Fruit fly (Drosophila melanogaster): ENCODE measurements around the gene CG13933.

Gene CG13933

dm6 chr3L:1740129-1740975 lies 34.6 kb downstream of the CG13933 start (continued):
- TF ChIP-seq Scr (GFP tag; IDR thresholded peaks at IDR 0.05; ENCODE audit: partially characterized antibody) (no peak), Chrac-16 (GFP tag; optimal IDR thresholded peaks at IDR 0.05) (peak; percentile 37), btn (GFP tag; optimal IDR thresholded peaks at IDR 0.05) (no peak), CG4328 (GFP tag; optimal IDR thresholded peaks at IDR 0.05) (no peak), Sry-β (GFP tag; optimal IDR thresholded peaks at IDR 0.05) (no peak), Stat92E (GFP tag; optimal IDR thresholded peaks at IDR 0.05) (no peak), seq (GFP tag; IDR thresholded peaks at IDR 0.05) (peak; percentile 82), CG9215 (GFP tag; IDR thresholded peaks at IDR 0.05) (peak; percentile 52; the same call in 1 of the 2 replicates), CG16815 (GFP tag; optimal IDR thresholded peaks at IDR 0.05) (no peak), CG11456 (GFP tag; IDR thresholded peaks at IDR 0.05) (peak; percentile 76; the same call in 2 of the 3 replicates), HLHmδ (GFP tag; optimal IDR thresholded peaks at IDR 0.05) (no peak), CG13624 (GFP tag; optimal IDR thresholded peaks at IDR 0.05) (peak; percentile 79), CG17912 (GFP tag; optimal IDR thresholded peaks at IDR 0.05) (no peak), CG13123 (GFP tag; optimal IDR thresholded peaks at IDR 0.05) (peak; percentile 22), CG1603 (tag; optimal IDR thresholded peaks at IDR 0.05) (peak; percentile 70), Camta (GFP tag; optimal IDR thresholded peaks at IDR 0.05) (peak; percentile 53), sim (GFP tag; IDR thresholded peaks at IDR 0.05) (no peak), mirr (GFP tag; optimal IDR thresholded peaks at IDR 0.05) (no peak), fd64A (GFP tag; optimal IDR thresholded peaks at IDR 0.05) (no peak), HLH4C (GFP tag; IDR thresholded peaks at IDR 0.05; ENCODE audit: partially characterized antibody) (no peak), cwo (GFP tag; optimal IDR thresholded peaks at IDR 0.05) (no peak), sisA (GFP tag; IDR thresholded peaks at IDR 0.05) (peak; percentile 71), CG3163 (GFP tag; optimal IDR thresholded peaks at IDR 0.05) (peak; percentile 45), prd (optimal IDR thresholded peaks at IDR 0.05) (no peak), prd (GFP tag; IDR thresholded peaks at IDR 0.05) (peak; percentile 78), Atf-2 (GFP tag; optimal IDR thresholded peaks at IDR 0.05) (peak; percentile 40), Ets65A (GFP tag) (peak; percentile 94), CG11398 (GFP tag; optimal IDR thresholded peaks at IDR 0.05) (peak; percentile 9), CG15073 (GFP tag; optimal IDR thresholded peaks at IDR 0.05) (no peak), CG5245 (GFP tag; optimal IDR thresholded peaks at IDR 0.05) (no peak), Doc3 (GFP tag; IDR thresholded peaks at IDR 0.05; ENCODE audit: partially characterized antibody) (no peak), dmrt11E (tag; optimal IDR thresholded peaks at IDR 0.05) (no peak), CG4820 (GFP tag; optimal IDR thresholded peaks at IDR 0.05) (no peak), CG6272 (GFP tag; IDR thresholded peaks at IDR 0.05) (peak; percentile 69), YL-1 (GFP tag; optimal IDR thresholded peaks at IDR 0.05) (no peak), ap (GFP tag; IDR thresholded peaks at IDR 0.05) (peak; percentile 79), CG12744 (GFP tag; optimal IDR thresholded peaks at IDR 0.05) (peak; percentile 32), jing (GFP tag; optimal IDR thresholded peaks at IDR 0.05) (peak; percentile 50), CG9797 (GFP tag; optimal IDR thresholded peaks at IDR 0.05) (no peak), CG11247 (GFP tag; IDR thresholded peaks at IDR 0.05) (peak; percentile 71), hkb (optimal IDR thresholded peaks at IDR 0.05) (no peak), hkb (GFP tag; IDR thresholded peaks at IDR 0.05) (peak; percentile 52), CG8290 (GFP tag; optimal IDR thresholded peaks at IDR 0.05) (no peak), CG8290 (tag; optimal IDR thresholded peaks at IDR 0.05) (peak in 1 of 2 experiments; percentile 93), CG17359 (tag; optimal IDR thresholded peaks at IDR 0.05) (peak; percentile 44), al (GFP tag; IDR thresholded peaks at IDR 0.05) (peak; percentile 69), ssp (GFP tag; IDR thresholded peaks at IDR 0.05) (peak; percentile 61), chm (GFP tag; IDR thresholded peaks at IDR 0.05) (peak; percentile 65; the same call in 1 of the 2 replicates), Taf1 (GFP tag; IDR thresholded peaks at IDR 0.05) (no peak; the same call in 1 of the 2 replicates), dimm (GFP tag; IDR thresholded peaks at IDR 0.05) (peak; percentile 62; the same call in 1 of the 2 replicates), fru (optimal IDR thresholded peaks at IDR 0.05) (no peak)
